Worm (Caenorhabditis elegans) whole organism, early embryonic: ENCODE results near the gene pnp-1.
A peak's percentile ranks its signal among the peaks of the same experiment; 100 is the strongest.

Source experiments
- B0310.2 ChIP-seq: sonication (generic microtip); optimal IDR thresholded peaks from 2 replicates; lab custom pipeline; 2016; ENCODE audit warnings: mild to moderate bottlenecking, missing genetic modification characterization, missing compliant biosample characterization
- F13C5.2 ChIP-seq: sonication (generic microtip); optimal IDR thresholded peaks from 2 replicates; lab custom pipeline; 2017; ENCODE audit warnings: mild to moderate bottlenecking, missing genetic modification characterization, inconsistent platforms, missing compliant biosample characterization
- aly-1 ChIP-seq: sonication (generic microtip); optimal IDR thresholded peaks from 2 replicates; lab custom pipeline; 2016; ENCODE audit warnings: missing genetic modification characterization, missing compliant biosample characterization
- ama-1 ChIP-seq: fragments of 150-350 bp; optimal IDR thresholded peaks from 2 replicates; lab custom pipeline; 2014
- ceh-13 ChIP-seq: fragments of 200-800 bp; sonication (Bioruptor generic); optimal IDR thresholded peaks from 2 replicates; lab custom pipeline; 2018; ENCODE audit warnings: mild to moderate bottlenecking, missing genetic modification characterization, missing compliant biosample characterization
- ceh-36 ChIP-seq: sonication (generic microtip); optimal IDR thresholded peaks from 2 replicates; lab custom pipeline; 2016; ENCODE audit warnings: missing genetic modification characterization, inconsistent platforms, missing compliant biosample characterization
- ets-7 ChIP-seq: sonication (generic microtip); optimal IDR thresholded peaks from 2 replicates; lab custom pipeline; 2016; ENCODE audit warnings: missing genotype, missing genetic modification characterization, missing compliant biosample characterization
- flt-1 ChIP-seq: fragments of 200-800 bp; sonication (Bioruptor generic); IDR thresholded peaks from 2 replicates; pipeline ENCODE4 v1.3.6; 2022; ENCODE audit warnings: missing genetic modification characterization, missing compliant biosample characterization
- hmbx-1 ChIP-seq: sonication (generic microtip); optimal IDR thresholded peaks from 2 replicates; lab custom pipeline; 2016; ENCODE audit warnings: mild to moderate bottlenecking, missing genetic modification characterization, missing compliant biosample characterization
- hmg-4 ChIP-seq: fragments of 200-800 bp; sonication (Bioruptor generic); optimal IDR thresholded peaks from 2 replicates; lab custom pipeline; 2018; ENCODE audit warnings: mild to moderate bottlenecking, missing genetic modification characterization, missing compliant biosample characterization
- hnd-1 ChIP-seq: sonication (generic microtip); optimal IDR thresholded peaks from 2 replicates; lab custom pipeline; 2016; ENCODE audit warnings: missing genetic modification characterization, missing compliant biosample characterization
- pes-1 ChIP-seq: fragments of 200-800 bp; sonication (Bioruptor generic); IDR thresholded peaks from 2 replicates; pipeline ENCODE4 v1.3.6; 2022; ENCODE audit warnings: missing genetic modification reagents, missing genetic modification characterization, missing compliant biosample characterization
- scrt-1 ChIP-seq: fragments of 200-800 bp; sonication (Bioruptor generic); IDR thresholded peaks from 2 replicates; pipeline ENCODE4 v1.3.6; 2022; ENCODE audit warnings: missing genetic modification characterization, missing compliant biosample characterization
- sea-1 ChIP-seq: fragments of 200-800 bp; sonication (Bioruptor generic); conservative IDR thresholded peaks from 2 replicates; pipeline ENCODE4 v1.3.6; 2022; ENCODE audit warnings: missing genetic modification characterization, missing compliant biosample characterization
- tbx-11 ChIP-seq: fragments of 200-800 bp; sonication (Bioruptor generic); IDR thresholded peaks from 2 replicates; pipeline ENCODE4 v1.3.6; 2022; ENCODE audit warnings: missing genetic modification characterization, missing compliant biosample characterization
- tbx-37 ChIP-seq: fragments of 200-800 bp; sonication (Bioruptor generic); conservative IDR thresholded peaks from 2 replicates; pipeline ENCODE4 v1.3.6; 2022; ENCODE audit warnings: missing genetic modification reagents, missing genetic modification characterization, missing compliant biosample characterization
- tra-4 ChIP-seq: sonication (generic microtip); optimal IDR thresholded peaks from 2 replicates; lab custom pipeline; 2017; ENCODE audit warnings: missing genetic modification characterization, missing compliant biosample characterization

The pnp-1 gene

DNA sequence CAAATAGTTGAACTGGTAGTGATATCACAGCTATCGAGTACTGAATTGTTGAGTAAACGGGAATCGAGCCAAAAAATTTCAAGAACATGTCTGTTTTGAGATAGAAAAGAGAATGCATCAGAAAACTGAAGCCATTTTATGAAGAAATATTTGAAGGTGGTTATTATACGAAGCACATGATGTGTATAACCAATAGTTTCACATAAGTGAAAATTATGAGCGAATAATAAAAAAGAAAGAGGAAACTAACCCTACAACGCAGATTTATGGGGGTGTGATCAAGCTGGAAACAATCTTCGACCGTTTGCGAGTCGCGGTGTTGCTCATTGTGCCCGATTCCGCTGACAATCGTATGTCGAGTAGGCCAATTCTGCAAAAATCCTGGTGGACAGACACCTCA lies 24.8 kb downstream of the pnp-1 start, which contains the start of gene srh-282:
srh-282 (minus strand) TSS at position 101 of the 400 bp plus-strand sequence.
- no peak for TF ChIP-seq hmg-4
- TF ChIP-seq hnd-1 (tag; lab: Kevin White, UChicago): no peak

DNA sequence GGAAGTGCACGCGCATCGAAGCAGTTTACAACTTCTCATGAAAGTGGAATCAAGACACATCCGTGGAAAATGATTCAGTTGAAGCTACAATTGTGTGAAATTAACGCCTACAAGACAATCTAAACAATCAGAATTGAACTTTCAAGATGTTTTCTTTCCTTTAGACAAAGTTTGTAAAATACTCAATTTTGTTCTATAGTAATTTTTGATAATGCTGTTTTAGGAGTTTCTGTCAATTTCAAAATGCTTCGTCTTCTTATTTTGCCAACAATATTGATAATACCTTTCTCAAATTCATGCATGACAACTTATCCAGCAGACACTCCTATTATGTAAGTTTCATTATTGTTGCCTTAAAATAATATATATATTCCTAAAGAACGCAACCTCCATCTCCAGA lies 29.0 kb downstream of the pnp-1 start, which contains the start of gene T21D12.11:
T21D12.11 (plus strand) TSS at position 301 of the 400 bp plus-strand sequence.
- TF ChIP-seq hmg-4: no peak
- no peak for TF ChIP-seq hmbx-1 (tag; lab: Kevin White, UChicago)
- TF ChIP-seq scrt-1 (GFP tag; lab: Robert Waterston, UW): no peak

DNA sequence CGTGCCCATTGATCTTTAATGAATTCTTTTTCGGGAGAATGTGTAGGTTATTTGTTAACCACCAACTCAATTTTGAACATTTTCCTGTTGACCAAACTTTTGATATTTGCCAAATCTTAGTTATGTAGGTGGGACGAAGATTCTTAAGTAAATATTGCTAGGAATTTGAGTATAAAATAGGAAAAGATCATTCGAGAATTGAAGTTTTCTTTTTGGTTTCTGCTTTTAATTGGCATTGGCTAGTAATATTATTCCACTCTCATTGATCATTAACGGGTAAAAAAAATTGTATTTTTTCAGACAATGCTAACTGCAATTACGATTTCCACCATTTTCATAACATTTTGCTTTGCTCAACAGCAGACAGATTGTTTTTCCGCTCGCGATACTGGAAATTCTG lies 32.0 kb downstream of the pnp-1 start, which contains the start of gene T21D12.12:
T21D12.12 (plus strand) TSS at position 301 of the 400 bp plus-strand sequence.
- no peak for TF ChIP-seq F13C5.2 (tag; lab: Kevin White, UChicago)
- TF ChIP-seq tbx-11 (GFP tag; lab: Robert Waterston, UW): no peak
- TF ChIP-seq ama-1 (lab: Kevin White, UChicago): no peak
- no peak for TF ChIP-seq scrt-1 (GFP tag; lab: Robert Waterston, UW)
- TF ChIP-seq aly-1 (tag; lab: Kevin White, UChicago): no peak
- TF ChIP-seq ets-7 (tag; lab: Kevin White, UChicago): no peak
- no peak for TF ChIP-seq tbx-37 (GFP tag; lab: Robert Waterston, UW)
- TF ChIP-seq sea-1: no peak
- TF ChIP-seq tra-4 (tag; lab: Kevin White, UChicago): no peak
- TF ChIP-seq B0310.2 (tag; lab: Kevin White, UChicago): no peak
- no peak for TF ChIP-seq hmbx-1 (tag; lab: Kevin White, UChicago)
- no peak for TF ChIP-seq pes-1 (GFP tag; lab: Robert Waterston, UW)
- TF ChIP-seq hnd-1 (tag; lab: Kevin White, UChicago): no peak
- no peak for TF ChIP-seq hmg-4
- TF ChIP-seq ceh-36 (tag; lab: Kevin White, UChicago): no peak
- no peak for TF ChIP-seq flt-1 (GFP tag; lab: Robert Waterston, UW)
- no peak for TF ChIP-seq ceh-13

DNA sequence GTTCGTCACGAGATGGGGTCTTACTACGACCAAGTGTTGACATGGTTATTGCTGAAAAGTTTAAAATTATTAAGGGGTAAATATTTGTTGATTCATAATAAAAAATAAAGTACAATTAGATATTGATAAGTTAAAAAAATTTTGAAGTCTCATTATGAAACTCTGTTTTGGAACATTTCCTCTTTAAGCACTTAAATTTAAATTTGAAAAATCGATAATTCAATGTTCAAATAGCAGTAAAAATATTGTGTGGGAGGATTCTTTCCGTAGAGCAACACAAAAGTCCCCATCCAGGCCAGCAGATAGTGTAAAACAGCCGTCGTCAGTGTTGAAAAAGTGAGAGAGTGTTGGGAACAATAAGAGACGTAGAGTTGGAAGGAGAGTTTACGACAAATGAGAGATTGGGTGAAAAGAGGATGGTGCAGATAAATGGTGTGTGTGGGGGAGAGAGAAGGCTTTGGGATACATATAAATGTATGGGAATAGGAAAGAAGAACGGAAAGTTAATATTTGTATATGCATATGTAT lies 33.9 kb downstream of the pnp-1 start, which contains the start of gene pat-6:
pat-6 (minus strand) TSS at position 51 of the 528 bp plus-strand sequence.
- TF ChIP-seq tbx-11 (GFP tag; lab: Robert Waterston, UW) (no peak), tra-4 (tag; lab: Kevin White, UChicago) (no peak), hnd-1 (tag; lab: Kevin White, UChicago) (no peak), hmg-4 (no peak), ama-1 (lab: Kevin White, UChicago) (no peak)

DNA sequence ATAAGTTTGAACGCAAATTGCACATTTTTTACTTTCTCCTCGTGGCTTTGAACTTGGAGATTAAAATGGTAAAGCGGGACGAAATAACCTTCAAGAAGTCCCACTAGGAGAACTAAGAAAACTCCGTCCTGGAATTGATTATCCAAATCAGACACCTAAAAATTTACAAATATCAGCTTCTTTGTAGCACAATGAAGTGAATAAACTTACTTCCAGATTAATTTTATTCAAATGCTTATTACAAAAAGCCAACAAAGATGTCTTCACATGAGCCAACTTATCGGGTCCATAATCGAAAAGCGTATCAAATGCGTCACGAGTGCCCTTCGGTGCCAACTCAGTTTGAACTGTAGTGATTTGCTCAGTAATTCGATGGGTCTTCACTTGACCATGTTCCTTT lies 35.6 kb downstream of the pnp-1 start:
- TF ChIP-seq flt-1 (GFP tag; lab: Robert Waterston, UW) (no peak), ceh-13 (no peak), hnd-1 (tag; lab: Kevin White, UChicago) (no peak), ets-7 (tag; lab: Kevin White, UChicago) (no peak), ama-1 (lab: Kevin White, UChicago) (no peak)

DNA sequence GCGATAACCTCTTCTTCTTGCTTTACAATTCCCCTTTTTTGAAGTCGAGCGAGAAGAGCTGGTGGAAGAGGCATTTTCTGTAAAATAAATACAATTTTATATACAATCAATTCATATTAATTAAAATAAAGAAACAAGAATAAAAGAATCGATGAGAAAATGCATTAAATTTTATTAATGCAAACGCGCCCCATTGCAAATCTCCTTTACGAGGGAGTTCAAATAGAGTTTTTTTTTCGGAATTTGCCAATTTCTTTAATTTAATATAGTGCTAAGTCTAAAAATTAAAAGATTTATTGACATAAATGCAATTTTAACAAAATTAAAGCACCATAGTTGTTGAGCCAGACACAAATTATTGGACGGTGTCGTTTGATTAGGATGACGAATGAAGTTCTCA lies 36.5 kb downstream of the pnp-1 start, which contains the start of gene pqbp-1.1:
pqbp-1.1 (minus strand) TSS at position 77 of the 400 bp plus-strand sequence.
- TF ChIP-seq hnd-1 (tag; lab: Kevin White, UChicago) (no peak), flt-1 (GFP tag; lab: Robert Waterston, UW) (no peak), ceh-13 (no peak), sea-1 (0 out of 2 replicates have a peak, but pooled peaks have one; percentile 48), F13C5.2 (tag; lab: Kevin White, UChicago) (peak; percentile 39), aly-1 (tag; lab: Kevin White, UChicago) (no peak), tbx-11 (GFP tag; lab: Robert Waterston, UW) (no peak), hmbx-1 (tag; lab: Kevin White, UChicago) (no peak)

DNA sequence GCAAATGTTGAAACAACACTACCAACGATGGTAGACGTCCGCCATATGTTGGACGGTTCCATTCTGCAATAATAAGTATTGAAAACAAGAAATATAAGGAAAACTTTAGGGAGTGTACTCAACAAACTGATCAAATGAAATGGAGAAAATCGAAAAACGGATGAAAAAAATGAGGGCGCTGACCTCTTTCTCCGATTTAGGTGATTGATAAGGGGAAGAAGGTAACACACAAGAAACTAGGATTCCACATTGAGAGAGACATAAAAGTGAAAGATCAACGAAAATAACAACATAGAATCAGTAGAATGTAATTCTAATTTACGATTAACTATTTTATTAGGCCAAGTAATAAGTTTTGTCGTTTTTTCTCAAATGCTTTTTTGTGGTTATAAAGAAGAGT lies 39.0 kb downstream of the pnp-1 start, which contains the start of gene dpy-9:
dpy-9 (minus strand) TSS at position 63 of the 400 bp plus-strand sequence.
- TF ChIP-seq sea-1: no peak
- TF ChIP-seq ets-7 (tag; lab: Kevin White, UChicago): no peak
- no peak for TF ChIP-seq F13C5.2 (tag; lab: Kevin White, UChicago)
- TF ChIP-seq hnd-1 (tag; lab: Kevin White, UChicago): no peak
- TF ChIP-seq scrt-1 (GFP tag; lab: Robert Waterston, UW): no peak
- TF ChIP-seq hmbx-1 (tag; lab: Kevin White, UChicago): no peak
- no peak for TF ChIP-seq flt-1 (GFP tag; lab: Robert Waterston, UW)
- TF ChIP-seq ama-1 (lab: Kevin White, UChicago): no peak
- TF ChIP-seq tbx-11 (GFP tag; lab: Robert Waterston, UW): no peak
- no peak for TF ChIP-seq B0310.2 (tag; lab: Kevin White, UChicago)
- TF ChIP-seq ceh-13: no peak
- no peak for TF ChIP-seq ceh-36 (tag; lab: Kevin White, UChicago)
- no peak for TF ChIP-seq hmg-4

DNA sequence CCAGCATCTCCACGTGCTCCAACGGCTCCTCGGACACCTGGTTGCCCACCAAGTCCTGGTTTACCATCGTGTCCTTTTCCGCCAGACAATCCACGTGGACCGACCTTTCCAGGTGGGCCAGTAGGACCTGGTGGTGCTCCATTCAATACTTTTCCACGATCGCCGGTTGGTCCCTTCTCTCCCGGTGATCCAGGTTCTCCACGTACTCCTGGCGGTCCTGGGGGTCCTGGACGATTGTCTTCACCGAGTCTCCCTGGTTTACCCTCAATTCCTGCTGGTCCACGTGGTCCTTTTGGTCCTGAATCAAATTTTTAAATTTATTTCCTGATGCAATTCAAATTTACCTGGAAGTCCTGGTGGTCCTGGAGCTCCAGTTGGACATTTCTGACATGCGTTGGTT lies 39.7 kb downstream of the pnp-1 start:
- no peak for TF ChIP-seq tbx-37 (GFP tag; lab: Robert Waterston, UW)
- TF ChIP-seq ets-7 (tag; lab: Kevin White, UChicago): no peak
- no peak for TF ChIP-seq aly-1 (tag; lab: Kevin White, UChicago)
- no peak for TF ChIP-seq pes-1 (GFP tag; lab: Robert Waterston, UW)
- TF ChIP-seq ceh-36 (tag; lab: Kevin White, UChicago): no peak
- TF ChIP-seq F13C5.2 (tag; lab: Kevin White, UChicago): no peak
- TF ChIP-seq ama-1 (lab: Kevin White, UChicago): no peak
- no peak for TF ChIP-seq scrt-1 (GFP tag; lab: Robert Waterston, UW)
- no peak for TF ChIP-seq hmbx-1 (tag; lab: Kevin White, UChicago)
- TF ChIP-seq hnd-1 (tag; lab: Kevin White, UChicago): no peak
- no peak for TF ChIP-seq ceh-13
- TF ChIP-seq hmg-4: no peak
